Worm (Caenorhabditis elegans): ENCODE results near the gene mvk-1.
"Not testable (repeated sequence)": the region's sequence is repeated elsewhere in the genome, so short reads cannot be mapped to it uniquely, and the experiment has no call there.

mvk-1 gene

ce11 chrIII:6133389-6133789 lies 2.7 kb downstream of the mvk-1 start:
- peak; percentile 50 for TF ChIP-seq tbp1 (GFP tag; optimal IDR thresholded peaks at IDR 0.05)
- TF ChIP-seq ztf-3 (GFP tag; optimal IDR thresholded peaks at IDR 0.05), result peak; percentile 100
- TF ChIP-seq atf-7 (tag; optimal IDR thresholded peaks at IDR 0.05), result peak; percentile 71
- peak; percentile 90 for TF ChIP-seq chd-7 (tag; optimal IDR thresholded peaks at IDR 0.05)
- peak; percentile 77 for TF ChIP-seq B0336.3 (GFP tag; IDR thresholded peaks at IDR 0.05)
- TF ChIP-seq snpc-4 (GFP tag; optimal IDR thresholded peaks at IDR 0.05); cebp-1 (GFP tag; IDR thresholded peaks at IDR 0.05): not testable (repeated sequence)
- peak in 2 of 4 experiments; percentile 39 to 52 for TF ChIP-seq snpc-4 (tag; optimal IDR thresholded peaks at IDR 0.05)
- peak; percentile 69 for TF ChIP-seq hmg-1.2 (GFP tag; IDR thresholded peaks at IDR 0.05)
- peak; percentile 66; the same call in 1 of the 2 replicates for TF ChIP-seq nfyb-1 (GFP tag; IDR thresholded peaks at IDR 0.05)
- peak; percentile 44 for TF ChIP-seq lsl-1 (GFP tag; optimal IDR thresholded peaks at IDR 0.05)
- peak; percentile 80 for TF ChIP-seq repo-1 (tag; optimal IDR thresholded peaks at IDR 0.05)
- peak; percentile 54 for TF ChIP-seq lin-40 (tag; optimal IDR thresholded peaks at IDR 0.05)
- peak; percentile 74 for TF ChIP-seq somi-1 (GFP tag; optimal IDR thresholded peaks at IDR 0.05)
- TF ChIP-seq ztf-18 (tag; optimal IDR thresholded peaks at IDR 0.05), result peak; percentile 21
- TF ChIP-seq mcd-1 (GFP tag; IDR thresholded peaks at IDR 0.05), result peak; percentile 46
- peak; percentile 71 for TF ChIP-seq ztf-22 (GFP tag; optimal IDR thresholded peaks at IDR 0.05)
- peak; percentile 86 for TF ChIP-seq cebp-1 (tag; optimal IDR thresholded peaks at IDR 0.05)
- TF ChIP-seq athp-1 (tag; optimal IDR thresholded peaks at IDR 0.05), result peak; percentile 45
- TF ChIP-seq zfh-2 (GFP tag; conservative IDR thresholded peaks at IDR 0.05), result peak; percentile 74
- TF ChIP-seq K12H6.12 (tag; optimal IDR thresholded peaks at IDR 0.05), result peak; percentile 95
- TF ChIP-seq lin-35 (GFP tag; optimal IDR thresholded peaks at IDR 0.05), result peak in 1 of 3 experiments; percentile 6
- TF ChIP-seq tlf-1 (GFP tag; optimal IDR thresholded peaks at IDR 0.05), result peak; percentile 59
- TF ChIP-seq ceh-27 (GFP tag; optimal IDR thresholded peaks at IDR 0.05), result peak; percentile 97
- peak; percentile 67 for TF ChIP-seq lin-54 (GFP tag; optimal IDR thresholded peaks at IDR 0.05)
- TF ChIP-seq dox-1 (GFP tag; IDR thresholded peaks at IDR 0.05), result peak; percentile 60
- peak; percentile 30 for TF ChIP-seq gei-17 (GFP tag; optimal IDR thresholded peaks at IDR 0.05)
- peak; percentile 67 for TF ChIP-seq ztf-26 (tag; optimal IDR thresholded peaks at IDR 0.05)
- peak; percentile 83 for TF ChIP-seq lir-1 (GFP tag; conservative IDR thresholded peaks at IDR 0.05)
- peak; percentile 78 for TF ChIP-seq egrh-3 (GFP tag; IDR thresholded peaks at IDR 0.05)
- TF ChIP-seq attf-5 (GFP tag; optimal IDR thresholded peaks at IDR 0.05), result peak; percentile 68
- TF ChIP-seq pbrm-1 (GFP tag; IDR thresholded peaks at IDR 0.05), result peak; percentile 21; the same call in 1 of the 2 replicates
- TF ChIP-seq F52B5.7 (tag; optimal IDR thresholded peaks at IDR 0.05), result peak; percentile 77
- 0 out of 2 replicates have a peak, but pooled peaks have one; percentile 35 for TF ChIP-seq Y95B8A.8 (GFP tag; IDR thresholded peaks at IDR 0.05)

DNA sequence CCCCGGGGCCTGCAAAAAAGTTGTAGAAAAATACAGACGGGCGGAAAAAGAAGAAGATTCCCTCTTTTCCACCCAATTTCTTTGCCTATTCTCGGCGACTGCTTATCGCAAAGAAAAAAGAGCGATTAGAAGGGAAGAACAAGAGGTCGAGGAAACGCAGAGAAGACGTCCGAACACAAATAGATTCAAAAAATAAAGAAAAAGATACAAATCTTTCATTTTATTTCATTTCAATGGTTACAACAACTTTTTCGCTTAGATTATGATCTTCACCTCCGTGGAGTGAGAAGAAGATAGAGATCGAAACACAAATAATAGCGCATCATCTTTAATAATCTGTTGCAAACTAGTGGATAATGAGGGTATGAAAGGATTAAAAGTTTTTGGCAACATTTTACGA lies 4.0 kb downstream of the mvk-1 start:
- TF ChIP-seq nhr-80 (tag; optimal IDR thresholded peaks at IDR 0.05), result peak; percentile 15
- no peak for TF ChIP-seq madf-10 (tag; optimal IDR thresholded peaks at IDR 0.05)
- TF ChIP-seq B0336.3 (GFP tag; IDR thresholded peaks at IDR 0.05), result peak; percentile 49; the same call in 1 of the 2 replicates

DNA sequence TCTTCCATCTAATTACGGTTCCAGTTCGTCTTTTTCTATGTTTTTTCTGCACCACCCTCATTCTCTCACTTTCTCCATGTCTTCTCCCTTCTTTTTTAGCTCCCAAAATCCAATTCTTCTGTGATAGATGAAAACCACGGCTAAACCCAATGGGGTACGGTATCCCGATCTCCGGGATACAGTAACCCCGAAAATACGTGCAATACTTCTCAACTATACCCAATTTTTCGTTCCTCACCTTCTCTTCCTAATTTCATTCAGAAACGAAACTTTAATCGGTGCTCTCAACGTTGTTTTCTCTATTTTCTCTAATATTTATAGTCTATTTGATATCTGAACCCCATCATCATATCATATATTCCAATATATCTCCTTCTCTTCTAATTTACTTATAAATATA lies 12.4 kb downstream of the mvk-1 start:
- TF ChIP-seq egl-44 (GFP tag; IDR thresholded peaks at IDR 0.05) (no peak), Y53F4B.3 (GFP tag; IDR thresholded peaks at IDR 0.05) (no peak), tbp1 (GFP tag; optimal IDR thresholded peaks at IDR 0.05) (peak; percentile 14), lin-35 (GFP tag; optimal IDR thresholded peaks at IDR 0.05) (peak in 1 of 3 experiments; percentile 62), attf-6 (GFP tag; IDR thresholded peaks at IDR 0.05) (0 out of 2 replicates have a peak, but pooled peaks have one; percentile 18), aptf-3 (GFP tag; IDR thresholded peaks at IDR 0.05) (peak; percentile 64; the same call in 1 of the 2 replicates), B0336.3 (GFP tag; IDR thresholded peaks at IDR 0.05) (no peak), pha-4 (tag; optimal IDR thresholded peaks at IDR 0.05) (no peak), cebp-2 (GFP tag; IDR thresholded peaks at IDR 0.05) (0 out of 2 replicates have a peak, but pooled peaks have one; percentile 28), cebp-1 (GFP tag; IDR thresholded peaks at IDR 0.05) (no peak), cebp-1 (tag; optimal IDR thresholded peaks at IDR 0.05) (peak; percentile 24), ztf-25 (GFP tag; IDR thresholded peaks at IDR 0.05) (0 out of 2 replicates have a peak, but pooled peaks have one; percentile 9), Y67H2A.10 (GFP tag; conservative IDR thresholded peaks at IDR 0.05) (no peak), F52B5.7 (tag; optimal IDR thresholded peaks at IDR 0.05) (peak; percentile 40), pbrm-1 (GFP tag; IDR thresholded peaks at IDR 0.05) (0 out of 2 replicates have a peak, but pooled peaks have one; percentile 11), hrde-1 (tag; optimal IDR thresholded peaks at IDR 0.05; ENCODE audit: borderline replicate concordance) (peak; percentile 18), K12H6.12 (tag; optimal IDR thresholded peaks at IDR 0.05) (peak; percentile 6), madf-6 (GFP tag; IDR thresholded peaks at IDR 0.05) (peak; percentile 33; the same call in 1 of the 2 replicates), chd-7 (tag; optimal IDR thresholded peaks at IDR 0.05) (no peak)
